Worm (Caenorhabditis elegans) whole organism, early embryonic: ENCODE data around the gene Y17D7C.1.
"Not testable (repeated sequence)": the region's sequence is repeated elsewhere in the genome, so short reads cannot be mapped to it uniquely, and the experiment has no call there.

Source experiments
- F13C5.2 ChIP-seq: sonication (generic microtip); optimal IDR thresholded peaks from 2 replicates; lab custom pipeline; 2017; ENCODE audit warnings: mild to moderate bottlenecking, missing genetic modification characterization, inconsistent platforms, missing compliant biosample characterization
- ama-1 ChIP-seq: fragments of 150-350 bp; optimal IDR thresholded peaks from 2 replicates; lab custom pipeline; 2014
- ceh-13 ChIP-seq: fragments of 200-800 bp; sonication (Bioruptor generic); optimal IDR thresholded peaks from 2 replicates; lab custom pipeline; 2018; ENCODE audit warnings: mild to moderate bottlenecking, missing genetic modification characterization, missing compliant biosample characterization
- ets-7 ChIP-seq: sonication (generic microtip); optimal IDR thresholded peaks from 2 replicates; lab custom pipeline; 2016; ENCODE audit warnings: missing genotype, missing genetic modification characterization, missing compliant biosample characterization
- flt-1 ChIP-seq: fragments of 200-800 bp; sonication (Bioruptor generic); IDR thresholded peaks from 2 replicates; pipeline ENCODE4 v1.3.6; 2022; ENCODE audit warnings: missing genetic modification characterization, missing compliant biosample characterization
- hmbx-1 ChIP-seq: sonication (generic microtip); optimal IDR thresholded peaks from 2 replicates; lab custom pipeline; 2016; ENCODE audit warnings: mild to moderate bottlenecking, missing genetic modification characterization, missing compliant biosample characterization
- hmg-4 ChIP-seq: fragments of 200-800 bp; sonication (Bioruptor generic); optimal IDR thresholded peaks from 2 replicates; lab custom pipeline; 2018; ENCODE audit warnings: mild to moderate bottlenecking, missing genetic modification characterization, missing compliant biosample characterization
- hnd-1 ChIP-seq: sonication (generic microtip); optimal IDR thresholded peaks from 2 replicates; lab custom pipeline; 2016; ENCODE audit warnings: missing genetic modification characterization, missing compliant biosample characterization
- pes-1 ChIP-seq: fragments of 200-800 bp; sonication (Bioruptor generic); IDR thresholded peaks from 2 replicates; pipeline ENCODE4 v1.3.6; 2022; ENCODE audit warnings: missing genetic modification reagents, missing genetic modification characterization, missing compliant biosample characterization
- scrt-1 ChIP-seq: fragments of 200-800 bp; sonication (Bioruptor generic); IDR thresholded peaks from 2 replicates; pipeline ENCODE4 v1.3.6; 2022; ENCODE audit warnings: missing genetic modification characterization, missing compliant biosample characterization
- sea-1 ChIP-seq: fragments of 200-800 bp; sonication (Bioruptor generic); conservative IDR thresholded peaks from 2 replicates; pipeline ENCODE4 v1.3.6; 2022; ENCODE audit warnings: missing genetic modification characterization, missing compliant biosample characterization
- tbx-11 ChIP-seq: fragments of 200-800 bp; sonication (Bioruptor generic); IDR thresholded peaks from 2 replicates; pipeline ENCODE4 v1.3.6; 2022; ENCODE audit warnings: missing genetic modification characterization, missing compliant biosample characterization
- tra-4 ChIP-seq: sonication (generic microtip); optimal IDR thresholded peaks from 2 replicates; lab custom pipeline; 2017; ENCODE audit warnings: missing genetic modification characterization, missing compliant biosample characterization

The Y17D7C.1 gene

ce11 chrV:18748726-18749125 is 42.4 kb downstream of the Y17D7C.1 start, which contains the start of gene clec-252:
Gene clec-252 (minus strand): TSS chrV:18748826.
- TF ChIP-seq hmg-4 (GFP tag; lab: Kevin White, UChicago) (no peak), tra-4 (no peak), ama-1 (lab: Kevin White, UChicago) (no peak), scrt-1 (no peak), flt-1 (no peak), pes-1 (no peak), F13C5.2 (no peak), sea-1 (GFP tag; lab: Robert Waterston, UW) (no peak), tbx-11 (GFP tag; lab: Robert Waterston, UW) (no peak)

DNA sequence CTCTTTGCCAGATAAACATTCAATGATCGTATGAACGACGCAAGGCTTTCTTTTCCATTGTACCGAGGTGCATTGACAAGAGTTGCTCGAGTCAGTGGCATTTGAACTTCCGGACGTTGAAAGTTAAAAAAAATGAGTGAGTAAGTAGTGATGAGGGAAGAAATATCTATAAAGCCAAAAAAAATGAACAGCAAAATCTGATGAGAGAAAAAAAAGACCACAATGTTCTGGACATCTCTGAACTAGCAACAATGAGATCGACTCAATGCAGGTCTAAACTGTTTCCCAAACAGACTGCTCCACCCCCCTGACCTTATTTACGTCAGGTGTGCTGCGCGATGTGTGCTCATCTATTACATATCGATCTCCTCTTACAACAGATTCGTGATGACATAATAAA is 44.1 kb downstream of the Y17D7C.1 start, which contains the start of the genes F11D11.21 and F11D11.12:
Gene F11D11.21 (minus strand): TSS at position 101 of the 400 bp plus-strand sequence.
Gene F11D11.12 (minus strand): TSS at position 238 of the 400 bp plus-strand sequence.
- TF ChIP-seq tbx-11 (GFP tag; lab: Robert Waterston, UW): no peak
- TF ChIP-seq ets-7: no peak

- TF ChIP-seq scrt-1 (no peak), hnd-1 (no peak), hmbx-1 (tag; lab: Kevin White, UChicago) (no peak), F13C5.2 (no peak), tbx-11 (GFP tag; lab: Robert Waterston, UW) (no peak), flt-1 (no peak)
These were observed 46.7 kb downstream of the Y17D7C.1 start, which contains the start of gene F11D11.6 for ce11 chrV:18753036-18753435. Gene F11D11.6 (minus strand): TSS chrV:18753136.

DNA sequence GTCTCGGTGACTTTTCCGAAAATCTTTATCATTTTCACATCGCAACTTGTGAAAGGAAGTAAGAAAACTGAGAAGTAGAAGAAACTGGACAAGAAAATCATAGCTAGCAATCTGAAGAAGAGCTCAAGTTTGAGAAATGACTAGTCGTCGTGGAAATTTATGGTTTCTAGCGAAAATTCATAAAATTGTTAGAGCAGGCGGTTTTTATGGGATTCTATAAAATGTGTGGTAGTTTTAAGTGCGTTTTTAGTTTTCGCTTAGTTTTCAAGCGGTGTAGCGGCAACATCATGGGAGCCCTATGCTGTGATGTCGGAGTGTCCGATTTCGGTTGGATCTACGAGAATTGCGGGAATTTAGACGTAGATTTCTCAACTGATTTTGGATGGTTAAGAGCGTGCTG is 48.0 kb downstream of the Y17D7C.1 start, which contains the start of gene clec-254:
Gene clec-254 (minus strand): TSS at position 101 of the 400 bp plus-strand sequence.
- TF ChIP-seq tra-4; F13C5.2; ceh-13 (GFP tag; lab: Kevin White, UChicago): not testable (repeated sequence)
